Fruit fly (Drosophila melanogaster): Measurements from ENCODE around the gene CG34174.

CG34174 gene

dm6 chr2L:2168184-2168893 lies 45.7 kb upstream of the CG34174 start (continued):
- no peak for TF ChIP-seq Oli (tag; optimal IDR thresholded peaks at IDR 0.05)
- TF ChIP-seq MBD-R2 (GFP tag; IDR thresholded peaks at IDR 0.05): no peak
- TF ChIP-seq CG11085 (GFP tag; IDR thresholded peaks at IDR 0.05): no peak
- peak; percentile 26 for TF ChIP-seq Hey (tag; optimal IDR thresholded peaks at IDR 0.05)
- TF ChIP-seq Ravus (GFP tag; IDR thresholded peaks at IDR 0.05): no peak
- peak; percentile 16 for TF ChIP-seq CG7745 (tag; optimal IDR thresholded peaks at IDR 0.05)
- no peak for TF ChIP-seq Dbx (GFP tag; IDR thresholded peaks at IDR 0.05)
- peak; percentile 17 for TF ChIP-seq CG7987 (GFP tag; optimal IDR thresholded peaks at IDR 0.05)
- no peak for TF ChIP-seq lbe (GFP tag; optimal IDR thresholded peaks at IDR 0.05)
- TF ChIP-seq CG4707 (GFP tag; optimal IDR thresholded peaks at IDR 0.05): peak; percentile 38
- TF ChIP-seq CG2889 (GFP tag; IDR thresholded peaks at IDR 0.05): no peak
- TF ChIP-seq lmd (GFP tag; IDR thresholded peaks at IDR 0.05): no peak
- no peak for TF ChIP-seq ems (GFP tag; optimal IDR thresholded peaks at IDR 0.05)
- peak; percentile 4 for TF ChIP-seq Jarid2 (GFP tag; optimal IDR thresholded peaks at IDR 0.05)
- no peak for TF ChIP-seq HLH54F (GFP tag; optimal IDR thresholded peaks at IDR 0.05)
- TF ChIP-seq CG6272 (GFP tag; IDR thresholded peaks at IDR 0.05): no peak
- TF ChIP-seq Side (GFP tag; optimal IDR thresholded peaks at IDR 0.05): no peak
- TF ChIP-seq CG17385 (GFP tag; optimal IDR thresholded peaks at IDR 0.05): peak; percentile 31
- no peak for TF ChIP-seq CG4820 (GFP tag; optimal IDR thresholded peaks at IDR 0.05)
- TF ChIP-seq kah (GFP tag; optimal IDR thresholded peaks at IDR 0.05): peak; percentile 48
- TF ChIP-seq pzg (GFP tag; optimal IDR thresholded peaks at IDR 0.05): no peak
- TF ChIP-seq tup (GFP tag; optimal IDR thresholded peaks at IDR 0.05): no peak
- TF ChIP-seq Meics (GFP tag; optimal IDR thresholded peaks at IDR 0.05): peak; percentile 40
- TF ChIP-seq CG13123 (GFP tag; optimal IDR thresholded peaks at IDR 0.05): no peak
- TF ChIP-seq Taf1 (GFP tag; IDR thresholded peaks at IDR 0.05): no peak
- peak; percentile 19 for TF ChIP-seq cwo (GFP tag; optimal IDR thresholded peaks at IDR 0.05)
- TF ChIP-seq CG6254 (GFP tag; optimal IDR thresholded peaks at IDR 0.05): peak; percentile 49
- TF ChIP-seq CG11696 (GFP tag; IDR thresholded peaks at IDR 0.05): no peak
- no peak for TF ChIP-seq gt (GFP tag; IDR thresholded peaks at IDR 0.05)
- TF ChIP-seq tio (GFP tag; optimal IDR thresholded peaks at IDR 0.05): no peak
- no peak for TF ChIP-seq trem (tag; optimal IDR thresholded peaks at IDR 0.05)
- no peak for TF ChIP-seq CG42726 (GFP tag; IDR thresholded peaks at IDR 0.05; ENCODE audit: partially characterized antibody)
- TF ChIP-seq CG10274 (GFP tag; optimal IDR thresholded peaks at IDR 0.05): peak; percentile 37
- no peak for TF ChIP-seq H2.0 (GFP tag; IDR thresholded peaks at IDR 0.05)
- no peak for TF ChIP-seq CG13624 (GFP tag; optimal IDR thresholded peaks at IDR 0.05)
- TF ChIP-seq zfh2 (GFP tag; optimal IDR thresholded peaks at IDR 0.05): no peak
- TF ChIP-seq repo (GFP tag; optimal IDR thresholded peaks at IDR 0.05): no peak
- TF ChIP-seq fru (optimal IDR thresholded peaks at IDR 0.05): no peak
- TF ChIP-seq onecut (GFP tag; IDR thresholded peaks at IDR 0.05): peak; percentile 7; the same call in 1 of the 2 replicates
- no peak for TF ChIP-seq ab (GFP tag; optimal IDR thresholded peaks at IDR 0.05)
- no peak for TF ChIP-seq z (GFP tag; IDR thresholded peaks at IDR 0.05)
- TF ChIP-seq mirr (GFP tag; optimal IDR thresholded peaks at IDR 0.05): peak; percentile 92
- peak; percentile 31; the same call in 1 of the 3 replicates for TF ChIP-seq so (GFP tag; IDR thresholded peaks at IDR 0.05)
- no peak for TF ChIP-seq CG8089 (GFP tag; optimal IDR thresholded peaks at IDR 0.05)
- peak in 1 of 2 experiments; percentile 61 for TF ChIP-seq bsh (GFP tag; optimal IDR thresholded peaks at IDR 0.05)
- TF ChIP-seq CG9797 (GFP tag; optimal IDR thresholded peaks at IDR 0.05): no peak
- peak; percentile 31; the same call in 1 of the 2 replicates for TF ChIP-seq Atf6 (GFP tag; IDR thresholded peaks at IDR 0.05)
- peak; percentile 34 for TF ChIP-seq Hmr (GFP tag; optimal IDR thresholded peaks at IDR 0.05)
- TF ChIP-seq HmgZ (tag; optimal IDR thresholded peaks at IDR 0.05): peak; percentile 24
- TF ChIP-seq CG11456 (GFP tag; IDR thresholded peaks at IDR 0.05): no peak
- peak; percentile 50 for TF ChIP-seq CG5180 (GFP tag; optimal IDR thresholded peaks at IDR 0.05)

All from whole organism, embryonic.